Fruit fly (Drosophila melanogaster): Measurements from ENCODE around the gene caps.

dm6 chr3L:13301787-13302186, 73.3 kb downstream of the caps start:
- no peak for TF ChIP-seq CG6792 (GFP tag; optimal IDR thresholded peaks at IDR 0.05)
- TF ChIP-seq CG10669 (GFP tag; optimal IDR thresholded peaks at IDR 0.05) = no peak
- no peak for TF ChIP-seq CG8632 (GFP tag; optimal IDR thresholded peaks at IDR 0.05)
- TF ChIP-seq CG11902 (GFP tag; optimal IDR thresholded peaks at IDR 0.05) = no peak
- no peak for TF ChIP-seq CG16779 (tag; optimal IDR thresholded peaks at IDR 0.05)
- no peak for TF ChIP-seq Sox14 (GFP tag; optimal IDR thresholded peaks at IDR 0.05)
